Worm (Caenorhabditis elegans): ENCODE results near the gene F13D12.10.

ce11 chrII:11746782-11747288, 33.2 kb downstream of the F13D12.10 start:
- TF ChIP-seq flt-1 (GFP tag; IDR thresholded peaks at IDR 0.05): peak; percentile 60; the same call in 1 of the 2 replicates
- peak; percentile 64; the same call in 1 of the 2 replicates for TF ChIP-seq tab-1 (GFP tag; IDR thresholded peaks at IDR 0.05)
- TF ChIP-seq cog-1 (tag; optimal IDR thresholded peaks at IDR 0.05): no peak
- TF ChIP-seq ztf-29 (GFP tag; IDR thresholded peaks at IDR 0.05): no peak
- TF ChIP-seq ref-1 (GFP tag; conservative IDR thresholded peaks at IDR 0.05): no peak
- peak; percentile 48; the same call in 1 of the 2 replicates for TF ChIP-seq T22C8.4 (GFP tag; IDR thresholded peaks at IDR 0.05)
